Fruit fly (Drosophila melanogaster) whole organism, prepupa: ENCODE results near the gene CG7974.

ENCODE experiments used
- Blimp-1 ChIP-seq: fragments of 200-800 bp; sonication (Bioruptor generic); optimal IDR thresholded peaks from 3 replicates; lab custom pipeline; 2017; ENCODE audit warnings: missing biosample characterization, missing genetic modification characterization, mild to moderate bottlenecking, moderate library complexity, missing genetic modification reagents
- CG10631 ChIP-seq: fragments of 200-800 bp; sonication (Bioruptor generic); optimal IDR thresholded peaks from 2 replicates; lab custom pipeline; 2016; ENCODE audit warnings: missing biosample characterization, missing genetic modification characterization
- CG10669 ChIP-seq: fragments of 200-800 bp; sonication (Bioruptor generic); optimal IDR thresholded peaks from 3 replicates; lab custom pipeline; 2018; ENCODE audit warnings: missing biosample characterization, mild to moderate bottlenecking, missing genetic modification characterization, moderate library complexity
- CG11294 ChIP-seq: fragments of 200-800 bp; sonication (Bioruptor generic); IDR thresholded peaks from 2 replicates; pipeline ENCODE4 v1.3.6; 2022; ENCODE audit warnings: missing biosample characterization, missing genetic modification characterization
- CG34406 ChIP-seq: fragments of 200-800 bp; sonication (Bioruptor generic); optimal IDR thresholded peaks from 3 replicates; lab custom pipeline; 2016; ENCODE audit warnings: missing biosample characterization, missing genetic modification characterization
- CG3919 ChIP-seq: fragments of 200-800 bp; sonication (Bioruptor generic); optimal IDR thresholded peaks from 3 replicates; lab custom pipeline; 2016; ENCODE audit warnings: missing biosample characterization, missing genetic modification characterization
- CG4318 ChIP-seq: fragments of 200-800 bp; sonication (Bioruptor generic); optimal IDR thresholded peaks from 3 replicates; lab custom pipeline; 2017; ENCODE audit warnings: missing biosample characterization, mild to moderate bottlenecking, missing genetic modification characterization
- CG6163 ChIP-seq: fragments of 200-800 bp; sonication (Bioruptor generic); IDR thresholded peaks from 3 replicates; pipeline ENCODE4 v1.3.6; 2022; ENCODE audit warnings: missing biosample characterization, missing genetic modification characterization
- CG6276 ChIP-seq: fragments of 200-800 bp; sonication (Bioruptor generic); optimal IDR thresholded peaks from 2 replicates; lab custom pipeline; 2017; ENCODE audit warnings: missing biosample characterization, mild to moderate bottlenecking, missing genetic modification characterization
- CG6792 ChIP-seq: fragments of 200-800 bp; sonication (Bioruptor generic); optimal IDR thresholded peaks from 3 replicates; lab custom pipeline; 2016; ENCODE audit warnings: missing biosample characterization, missing genetic modification characterization
- CG6808 ChIP-seq: fragments of 200-800 bp; sonication (Bioruptor generic); optimal IDR thresholded peaks from 3 replicates; lab custom pipeline; 2017; ENCODE audit warnings: missing biosample characterization, missing genetic modification characterization, mild to moderate bottlenecking, moderate library complexity, missing genetic modification reagents
- CG6854 ChIP-seq: fragments of 200-800 bp; sonication (Bioruptor generic); optimal IDR thresholded peaks from 2 replicates; lab custom pipeline; 2017; ENCODE audit warnings: missing biosample characterization, mild to moderate bottlenecking, missing genetic modification characterization
- CG7368 ChIP-seq: fragments of 200-800 bp; sonication (Bioruptor generic); optimal IDR thresholded peaks from 3 replicates; lab custom pipeline; 2016; ENCODE audit warnings: missing biosample characterization, missing genetic modification characterization
- CG8119 ChIP-seq: fragments of 200-800 bp; sonication (Bioruptor generic); IDR thresholded peaks from 3 replicates; pipeline ENCODE4 v1.3.6; 2022; ENCODE audit warnings: missing biosample characterization, missing genetic modification characterization
- CG8632 ChIP-seq: fragments of 200-800 bp; sonication (Bioruptor generic); optimal IDR thresholded peaks from 3 replicates; lab custom pipeline; 2016; ENCODE audit warnings: missing biosample characterization, missing genetic modification characterization
- CG9139 ChIP-seq: fragments of 200-800 bp; sonication (Bioruptor generic); optimal IDR thresholded peaks from 3 replicates; lab custom pipeline; 2017; ENCODE audit warnings: missing biosample characterization, mild to moderate bottlenecking, missing genetic modification characterization
- Eip75B ChIP-seq: fragments of 200-800 bp; sonication (Bioruptor generic); optimal IDR thresholded peaks from 3 replicates; lab custom pipeline; 2016; ENCODE audit warnings: missing biosample characterization, missing genetic modification characterization
- Eip78C ChIP-seq: fragments of 200-800 bp; sonication (Bioruptor generic); peaks from one replicate; lab custom pipeline; 2016; ENCODE audit warnings: missing biosample characterization, missing genetic modification characterization
- Eip93F ChIP-seq: fragments of 200-800 bp; sonication (Bioruptor generic); optimal IDR thresholded peaks from 2 replicates; lab custom pipeline; 2016; ENCODE audit warnings: missing biosample characterization, mild to moderate bottlenecking, missing genetic modification characterization
- Ets21C ChIP-seq: fragments of 200-800 bp; sonication (Bioruptor generic); optimal IDR thresholded peaks from 3 replicates; lab custom pipeline; 2016; ENCODE audit warnings: missing biosample characterization, missing genetic modification characterization
- Gug ChIP-seq: fragments of 200-800 bp; sonication (Bioruptor generic); IDR thresholded peaks from 2 replicates; pipeline ENCODE4 v1.3.6; 2022; ENCODE audit warnings: missing biosample characterization, missing genetic modification characterization
- Lpt ChIP-seq: fragments of 200-800 bp; sonication (Bioruptor generic); optimal IDR thresholded peaks from 3 replicates; lab custom pipeline; 2016; ENCODE audit warnings: missing biosample characterization, missing genetic modification characterization
- OdsH ChIP-seq: fragments of 200-800 bp; sonication (Bioruptor generic); optimal IDR thresholded peaks from 3 replicates; lab custom pipeline; 2016; ENCODE audit warnings: missing biosample characterization, missing genetic modification characterization
- Sox15 ChIP-seq: fragments of 200-800 bp; sonication (Bioruptor generic); optimal IDR thresholded peaks from 3 replicates; lab custom pipeline; 2016; ENCODE audit warnings: missing biosample characterization, missing genetic modification characterization
- acj6 ChIP-seq: fragments of 200-800 bp; sonication (Bioruptor generic); optimal IDR thresholded peaks from 3 replicates; lab custom pipeline; 2016; ENCODE audit warnings: missing biosample characterization, missing genetic modification characterization
- cyc ChIP-seq: fragments of 200-800 bp; sonication (Bioruptor generic); optimal IDR thresholded peaks from 3 replicates; lab custom pipeline; 2016; ENCODE audit warnings: missing biosample characterization, missing genetic modification characterization
- dsx ChIP-seq: fragments of 200-800 bp; optimal IDR thresholded peaks from 3 replicates; lab custom pipeline; 2019; ENCODE audit warnings: missing biosample characterization, mild to moderate bottlenecking, missing genetic modification characterization, moderate library complexity; ENCODE audit not compliant: poor library complexity, severe bottlenecking
- fd59A ChIP-seq: fragments of 200-800 bp; sonication (Bioruptor generic); optimal IDR thresholded peaks from 2 replicates; lab custom pipeline; 2017; ENCODE audit warnings: missing biosample characterization, mild to moderate bottlenecking, missing genetic modification characterization, missing genetic modification reagents
- fkh ChIP-seq: fragments of 200-800 bp; sonication (Bioruptor generic); optimal IDR thresholded peaks from 3 replicates; lab custom pipeline; 2017; ENCODE audit warnings: missing biosample characterization, mild to moderate bottlenecking, missing genetic modification characterization, moderate library complexity
- spab ChIP-seq: fragments of 200-800 bp; sonication (Bioruptor generic); optimal IDR thresholded peaks from 2 replicates; lab custom pipeline; 2017; ENCODE audit warnings: missing biosample characterization, mild to moderate bottlenecking, missing genetic modification characterization, missing genetic modification reagents
- ss ChIP-seq, 2 experiments: fragments of 200-800 bp; sonication (Bioruptor generic); optimal IDR thresholded peaks; 2 replicates in 1 of 2; 3 replicates in 1 of 2; lab custom pipeline; 2017 to 2018; ENCODE audit warnings: mild to moderate bottlenecking in 2 of 2, missing biosample characterization in 2 of 2, missing genetic modification characterization in 2 of 2, moderate library complexity in 1 of 2
- svp ChIP-seq: fragments of 200-800 bp; sonication (Bioruptor generic); peaks from one replicate; lab custom pipeline; 2016; ENCODE audit warnings: missing biosample characterization, missing genetic modification characterization

Gene CG7974

dm6 chr3L:1661738-1662370 lies 3.1 kb upstream of the CG7974 start:
- TF ChIP-seq Eip78C: no peak
- peak; percentile 25 for TF ChIP-seq CG7368 (GFP tag; lab: Kevin White, UChicago)
- TF ChIP-seq CG34406: no peak

- TF ChIP-seq CG6808 (GFP tag; lab: Kevin White, UChicago) (no peak), ss (GFP tag; optimal IDR thresholded peaks at IDR 0.05; lab: Kevin White, UChicago) (no peak), CG4318 (no peak), Eip78C (no peak)
Observed at dm6 chr3L:1663531-1663930, 1.4 kb upstream of the CG7974 start.

dm6 chr3L:1664205-1664604 lies 733 bp upstream of the CG7974 start:
- no peak for TF ChIP-seq CG6276
- TF ChIP-seq Eip93F (GFP tag; lab: Kevin White, UChicago): no peak
- TF ChIP-seq CG3919 (GFP tag; lab: Kevin White, UChicago): no peak
- no peak for TF ChIP-seq Lpt
- TF ChIP-seq cyc (GFP tag; lab: Kevin White, UChicago): no peak
- TF ChIP-seq CG8119 (GFP tag; lab: Robert Waterston, UW): no peak
- no peak for TF ChIP-seq Ets21C (GFP tag; lab: Kevin White, UChicago)
- TF ChIP-seq fd59A: no peak
- TF ChIP-seq, all 60 proteins: peak for 0

- TF ChIP-seq spab (no peak), CG10669 (GFP tag; lab: Kevin White, UChicago) (no peak), dsx (GFP tag; lab: Kevin White, UChicago) (no peak), CG6163 (GFP tag; lab: Robert Waterston, UW) (no peak), OdsH (GFP tag; lab: Kevin White, UChicago) (no peak), CG11294 (GFP tag; lab: Robert Waterston, UW) (no peak)
Observed at dm6 chr3L:1665544-1665943, 606 bp downstream of the CG7974 start.

- TF ChIP-seq spab (no peak), CG8632 (GFP tag; lab: Kevin White, UChicago) (no peak), Sox15 (GFP tag; lab: Kevin White, UChicago) (no peak), Eip75B (GFP tag; lab: Kevin White, UChicago) (no peak), Blimp-1 (GFP tag; lab: Kevin White, UChicago) (no peak), ss (GFP tag; optimal IDR thresholded peaks at IDR 0.05; lab: Kevin White, UChicago) (no peak), CG6808 (GFP tag; lab: Kevin White, UChicago) (no peak), Gug (GFP tag; lab: Robert Waterston, UW) (no peak), CG6163 (GFP tag; lab: Robert Waterston, UW) (no peak), acj6 (GFP tag; lab: Kevin White, UChicago) (no peak), svp (no peak), CG9139 (GFP tag; lab: Kevin White, UChicago) (no peak), CG6854 (GFP tag; lab: Kevin White, UChicago) (no peak), CG6276 (no peak), CG10631 (GFP tag; lab: Kevin White, UChicago) (no peak), fkh (GFP tag; lab: Kevin White, UChicago) (no peak), OdsH (GFP tag; lab: Kevin White, UChicago) (no peak), CG11294 (GFP tag; lab: Robert Waterston, UW) (no peak), CG6792 (GFP tag; lab: Kevin White, UChicago) (no peak), Eip93F (GFP tag; lab: Kevin White, UChicago) (no peak)
Observed at dm6 chr3L:1667423-1667822, 2.5 kb downstream of the CG7974 start.
